Worm (Caenorhabditis elegans) whole organism, L3 larva: Measurements from ENCODE around the gene nhr-187.

ENCODE experiments used
- R02D3.7 ChIP-seq: fragments of 150-350 bp; optimal IDR thresholded peaks from 2 replicates; lab custom pipeline; 2014; ENCODE audit warnings: missing biosample characterization, missing genetic modification characterization
- ZK546.5 ChIP-seq: sonication (generic microtip); optimal IDR thresholded peaks from 2 replicates; lab custom pipeline; 2017; ENCODE audit warnings: missing biosample characterization, missing genetic modification characterization
- aly-2 ChIP-seq: fragments of 150-350 bp; optimal IDR thresholded peaks from 2 replicates; lab custom pipeline; 2014; ENCODE audit warnings: missing biosample characterization, missing genetic modification characterization
- ceh-16 ChIP-seq: sonication (generic microtip); optimal IDR thresholded peaks from 2 replicates; lab custom pipeline; 2017; ENCODE audit warnings: missing biosample characterization, missing genetic modification characterization
- ceh-28 ChIP-seq: fragments of 150-350 bp; optimal IDR thresholded peaks from 2 replicates; lab custom pipeline; 2014; ENCODE audit warnings: missing biosample characterization, missing genetic modification reagents, missing genetic modification characterization
- ceh-82 ChIP-seq: fragments of 150-350 bp; optimal IDR thresholded peaks from 2 replicates; lab custom pipeline; 2014; ENCODE audit warnings: missing biosample characterization, missing genetic modification characterization
- daf-12 ChIP-seq: fragments of 150-350 bp; optimal IDR thresholded peaks from 2 replicates; lab custom pipeline; 2014; ENCODE audit warnings: missing biosample characterization, missing genetic modification reagents, missing genetic modification characterization
- egl-5 ChIP-seq: fragments of 150-350 bp; optimal IDR thresholded peaks from 2 replicates; lab custom pipeline; 2017; ENCODE audit warnings: missing biosample characterization, missing genetic modification reagents, missing genetic modification characterization, inconsistent platforms
- elt-2 ChIP-seq: sonication (generic microtip); optimal IDR thresholded peaks from 2 replicates; lab custom pipeline; 2016; ENCODE audit warnings: missing genetic modification reagents, mild to moderate bottlenecking, missing genetic modification characterization, missing compliant biosample characterization
- fkh-10 ChIP-seq: sonication (generic microtip); optimal IDR thresholded peaks from 2 replicates; lab custom pipeline; 2017; ENCODE audit warnings: missing biosample characterization, missing genetic modification reagents, missing genetic modification characterization
- fkh-2 ChIP-seq: fragments of 150-350 bp; optimal IDR thresholded peaks from 2 replicates; lab custom pipeline; 2014; ENCODE audit warnings: missing biosample characterization, missing genetic modification reagents, missing genetic modification characterization
- jun-1 ChIP-seq: fragments of 150-350 bp; optimal IDR thresholded peaks from 2 replicates; lab custom pipeline; 2014; ENCODE audit warnings: missing biosample characterization, missing genetic modification reagents, missing genetic modification characterization
- lin-15B ChIP-seq: fragments of 150-350 bp; optimal IDR thresholded peaks from 2 replicates; lab custom pipeline; 2014; ENCODE audit warnings: missing biosample characterization, missing genetic modification characterization
- lin-39 ChIP-seq: fragments of 150-350 bp; optimal IDR thresholded peaks from 2 replicates; lab custom pipeline; 2018; ENCODE audit warnings: missing biosample characterization, missing genetic modification reagents, missing genetic modification characterization
- lsy-12 ChIP-seq: sonication (generic microtip); optimal IDR thresholded peaks from 2 replicates; lab custom pipeline; 2016; ENCODE audit warnings: mild to moderate bottlenecking, missing genetic modification characterization, missing compliant biosample characterization
- mdl-1 ChIP-seq: fragments of 150-350 bp; optimal IDR thresholded peaks from 2 replicates; lab custom pipeline; 2014; ENCODE audit warnings: missing biosample characterization, missing genetic modification characterization
- mml-1 ChIP-seq: fragments of 150-350 bp; sonication (generic microtip); optimal IDR thresholded peaks from 3 replicates; lab custom pipeline; 2014; ENCODE audit warnings: missing biosample characterization, missing genetic modification characterization
- nfya-1 ChIP-seq: sonication (generic microtip); optimal IDR thresholded peaks from 2 replicates; lab custom pipeline; 2017; ENCODE audit warnings: missing genetic modification characterization, mild to moderate bottlenecking, missing compliant biosample characterization, antibody characterized with exemption, moderate library complexity; ENCODE audit not compliant: insufficient read depth
- nhr-11 ChIP-seq: fragments of 150-350 bp; optimal IDR thresholded peaks from 2 replicates; lab custom pipeline; 2014; ENCODE audit warnings: missing biosample characterization, missing genetic modification characterization
- nhr-12 ChIP-seq: fragments of 150-350 bp; optimal IDR thresholded peaks from 2 replicates; lab custom pipeline; 2014; ENCODE audit warnings: missing biosample characterization, missing genetic modification characterization
- nhr-23 ChIP-seq: fragments of 150-350 bp; optimal IDR thresholded peaks from 2 replicates; lab custom pipeline; 2014; ENCODE audit warnings: missing biosample characterization, missing genetic modification reagents, missing genetic modification characterization
- nhr-237 ChIP-seq: fragments of 150-350 bp; optimal IDR thresholded peaks from 2 replicates; lab custom pipeline; 2014; ENCODE audit warnings: missing biosample characterization, missing genetic modification characterization
- nhr-25 ChIP-seq: sonication (generic microtip); optimal IDR thresholded peaks from 2 replicates; lab custom pipeline; 2017; ENCODE audit warnings: missing biosample characterization, missing genetic modification characterization
- nhr-43 ChIP-seq: sonication (generic microtip); optimal IDR thresholded peaks from 2 replicates; lab custom pipeline; 2016; ENCODE audit warnings: mild to moderate bottlenecking, missing genetic modification characterization, missing compliant biosample characterization; ENCODE audit not compliant: poor library complexity, severe bottlenecking
- nhr-67 ChIP-seq: fragments of 150-350 bp; optimal IDR thresholded peaks from 2 replicates; lab custom pipeline; 2014; ENCODE audit warnings: missing biosample characterization, missing genetic modification characterization
- nhr-76 ChIP-seq: fragments of 150-350 bp; sonication (generic microtip); optimal IDR thresholded peaks from 5 replicates; lab custom pipeline; 2014; ENCODE audit warnings: missing biosample characterization, missing genetic modification characterization
- nhr-77 ChIP-seq: fragments of 150-350 bp; optimal IDR thresholded peaks from 2 replicates; lab custom pipeline; 2014; ENCODE audit warnings: missing biosample characterization, missing genetic modification characterization
- pha-4 ChIP-seq: fragments of 150-350 bp; optimal IDR thresholded peaks from 2 replicates; lab custom pipeline; 2014; ENCODE audit warnings: missing biosample characterization, missing genetic modification reagents, missing genetic modification characterization
- pqm-1 ChIP-seq: fragments of 150-350 bp; optimal IDR thresholded peaks from 2 replicates; lab custom pipeline; 2017; ENCODE audit warnings: missing biosample characterization, missing genetic modification characterization, inconsistent platforms
- sea-2 ChIP-seq: fragments of 150-350 bp; sonication (generic microtip); optimal IDR thresholded peaks from 4 replicates; lab custom pipeline; 2014; ENCODE audit warnings: missing biosample characterization, missing genetic modification reagents, missing genetic modification characterization
- tbx-2 ChIP-seq: sonication (generic microtip); optimal IDR thresholded peaks from 2 replicates; lab custom pipeline; 2016; ENCODE audit warnings: mild to moderate bottlenecking, missing genetic modification characterization, missing compliant biosample characterization
- unc-39 ChIP-seq: sonication (generic microtip); optimal IDR thresholded peaks from 4 replicates; lab custom pipeline; 2017; ENCODE audit warnings: missing biosample characterization, missing genetic modification characterization
- ztf-11 ChIP-seq: fragments of 150-350 bp; optimal IDR thresholded peaks from 2 replicates; lab custom pipeline; 2014; ENCODE audit warnings: missing biosample characterization, missing genetic modification characterization

Gene nhr-187

DNA sequence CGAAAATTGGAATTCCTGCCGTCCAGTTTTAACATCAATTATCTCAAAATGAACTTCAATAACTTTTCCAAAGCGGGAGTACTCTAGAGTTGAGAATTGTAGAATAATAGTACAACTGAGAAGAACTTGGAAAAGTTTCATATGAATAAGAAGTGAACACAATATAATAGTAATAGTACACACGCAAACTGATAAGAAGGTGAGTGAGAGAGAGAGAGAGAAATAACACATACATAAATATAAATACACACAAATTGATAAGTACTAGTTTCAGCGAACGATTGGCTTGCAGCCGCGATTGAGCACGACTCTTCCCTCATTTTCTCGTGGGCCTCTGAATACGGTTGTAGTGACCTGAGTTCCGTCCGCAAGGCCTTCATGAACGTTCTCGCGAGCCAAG is 26.4 kb upstream of the nhr-187 start, which contains the start of gene C17E7.13:
C17E7.13 (minus strand) TSS at position 176 of the 400 bp plus-strand sequence.
- peak; percentile 14 for TF ChIP-seq pqm-1 (tag; lab: Kevin White, UChicago)
- TF ChIP-seq jun-1, result no peak
- peak; percentile 25 for TF ChIP-seq elt-2
- TF ChIP-seq, all 47 proteins: peak for 2

DNA sequence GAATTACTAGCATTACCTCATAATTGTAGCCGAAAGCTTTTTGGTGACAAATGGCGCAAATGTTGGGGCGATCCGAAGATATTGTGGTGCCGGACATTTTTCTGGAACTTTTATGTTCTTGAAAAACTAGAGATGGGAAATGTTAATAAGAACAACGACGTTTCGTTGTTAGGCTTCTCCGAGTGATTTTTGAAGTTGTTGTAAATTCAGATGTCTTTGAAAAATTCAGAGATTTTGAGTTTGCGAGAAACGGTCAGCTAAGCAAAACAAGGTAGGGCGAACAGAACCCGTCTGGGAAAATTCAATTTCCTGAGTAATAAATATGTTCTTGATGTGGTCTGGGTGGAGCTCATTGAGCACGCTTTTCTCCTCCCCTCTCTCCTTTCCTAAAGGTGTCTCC is 23.4 kb upstream of the nhr-187 start, which contains the start of gene nhr-124:
nhr-124 (minus strand) TSS at position 101 of the 400 bp plus-strand sequence.
- TF ChIP-seq lin-15B (tag; lab: Kevin White, UChicago) (no peak), nhr-76 (tag; lab: Kevin White, UChicago) (no peak)

DNA sequence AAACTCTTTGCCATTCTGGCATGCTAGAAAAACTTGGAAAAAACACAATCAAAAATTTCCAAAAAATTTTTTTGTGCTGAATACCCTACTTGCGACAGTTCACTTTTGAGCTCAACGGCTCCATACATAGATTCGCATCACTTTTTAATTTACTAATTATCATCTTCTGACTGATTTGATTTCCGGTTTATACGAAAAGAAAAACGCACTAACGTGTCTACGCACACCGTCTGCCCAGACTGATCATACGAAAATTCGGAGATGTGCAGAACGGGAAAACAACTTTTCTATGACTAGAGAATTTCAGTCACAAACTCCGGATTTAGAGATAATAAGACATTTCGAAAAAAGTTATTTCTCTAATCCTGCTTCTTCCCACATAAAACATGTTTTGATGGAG is 21.8 kb upstream of the nhr-187 start:
- TF ChIP-seq ZK546.5 (tag; lab: Kevin White, UChicago) (no peak), ceh-28 (tag; lab: Kevin White, UChicago) (no peak), mdl-1 (tag; lab: Kevin White, UChicago) (no peak), R02D3.7 (tag; lab: Kevin White, UChicago) (no peak), ztf-11 (tag; lab: Kevin White, UChicago) (no peak), nhr-43 (tag; lab: Kevin White, UChicago) (no peak), fkh-2 (tag; lab: Kevin White, UChicago) (no peak), nhr-23 (tag; lab: Kevin White, UChicago) (no peak)
- TF ChIP-seq, all 47 proteins: peak for 0

DNA sequence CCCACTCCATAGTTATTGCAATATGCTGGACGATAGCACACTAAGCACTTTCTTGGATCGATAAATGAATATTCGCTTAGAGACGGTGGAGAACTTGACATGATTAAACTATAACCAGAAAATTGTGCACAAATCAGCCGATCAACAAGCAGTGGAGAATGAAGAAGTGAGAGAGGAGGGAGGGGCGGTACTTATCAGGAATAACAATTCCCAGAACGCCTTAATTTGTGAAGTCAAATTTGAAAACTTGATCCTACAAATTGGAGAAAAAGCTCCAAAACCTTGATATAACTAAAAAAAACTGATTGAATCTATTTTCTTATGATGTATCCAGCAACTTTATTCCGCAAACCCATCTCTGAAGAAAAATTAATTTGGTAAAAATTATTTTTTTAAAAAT is 15.5 kb upstream of the nhr-187 start, which contains the start of gene nhr-159:
nhr-159 (minus strand) TSS at position 101 of the 400 bp plus-strand sequence.
- TF ChIP-seq lin-39 (tag; lab: Kevin White, UChicago), result no peak
- no peak for TF ChIP-seq sea-2
- TF ChIP-seq jun-1, result no peak
- TF ChIP-seq pqm-1 (tag; lab: Kevin White, UChicago), result no peak
- TF ChIP-seq ceh-16 (tag; lab: Kevin White, UChicago), result no peak
- TF ChIP-seq nhr-237 (tag; lab: Kevin White, UChicago), result no peak
- no peak for TF ChIP-seq nfya-1
- no peak for TF ChIP-seq daf-12
- TF ChIP-seq pha-4, result no peak
- TF ChIP-seq ceh-82, result no peak
- no peak for TF ChIP-seq mdl-1 (tag; lab: Kevin White, UChicago)
- TF ChIP-seq nhr-77 (tag; lab: Kevin White, UChicago), result no peak
- no peak for TF ChIP-seq R02D3.7 (tag; lab: Kevin White, UChicago)
- no peak for TF ChIP-seq nhr-67 (tag; lab: Kevin White, UChicago)
- no peak for TF ChIP-seq nhr-23 (tag; lab: Kevin White, UChicago)
- TF ChIP-seq mml-1 (tag; lab: Kevin White, UChicago), result no peak
- TF ChIP-seq lsy-12 (tag; lab: Kevin White, UChicago), result no peak
- TF ChIP-seq unc-39 (tag; lab: Kevin White, UChicago), result no peak
- no peak for TF ChIP-seq nhr-12 (tag; lab: Kevin White, UChicago)
- TF ChIP-seq, all 47 proteins: peak for 0

DNA sequence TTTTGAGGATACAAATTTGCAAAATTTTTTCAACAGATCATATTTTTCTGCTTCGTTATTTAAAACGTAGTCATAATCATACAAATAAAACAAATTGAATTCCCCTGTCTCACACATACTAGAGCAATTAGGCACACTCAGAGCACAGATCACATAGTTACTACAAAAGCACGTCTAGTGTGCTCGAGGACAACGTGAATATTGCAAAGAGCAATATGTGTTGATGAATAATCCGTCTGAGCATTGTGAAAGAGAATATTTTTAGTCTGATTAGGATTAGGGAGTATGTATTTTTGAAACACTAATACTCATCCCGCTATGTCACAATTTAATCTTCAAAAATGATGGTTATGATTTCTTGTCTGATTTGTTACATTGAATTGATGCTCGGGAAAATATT is 14.5 kb upstream of the nhr-187 start:
- TF ChIP-seq jun-1, result no peak
- TF ChIP-seq nhr-25 (tag; lab: Kevin White, UChicago), result no peak
- TF ChIP-seq nhr-67 (tag; lab: Kevin White, UChicago), result no peak
- TF ChIP-seq nhr-23 (tag; lab: Kevin White, UChicago), result no peak
- no peak for TF ChIP-seq nhr-43 (tag; lab: Kevin White, UChicago)
- TF ChIP-seq ceh-82, result no peak
- TF ChIP-seq fkh-10 (GFP tag; lab: Kevin White, UChicago), result no peak
- TF ChIP-seq nhr-11 (tag; lab: Kevin White, UChicago), result no peak
- no peak for TF ChIP-seq ztf-11 (tag; lab: Kevin White, UChicago)
- no peak for TF ChIP-seq ZK546.5 (tag; lab: Kevin White, UChicago)
- no peak for TF ChIP-seq tbx-2 (tag; lab: Kevin White, UChicago)
- no peak for TF ChIP-seq lin-39 (tag; lab: Kevin White, UChicago)
- TF ChIP-seq mml-1 (tag; lab: Kevin White, UChicago), result no peak
- no peak for TF ChIP-seq aly-2
- TF ChIP-seq nhr-237 (tag; lab: Kevin White, UChicago), result no peak
- no peak for TF ChIP-seq egl-5 (tag; lab: Kevin White, UChicago)
- TF ChIP-seq fkh-2 (tag; lab: Kevin White, UChicago), result no peak
- no peak for TF ChIP-seq ceh-16 (tag; lab: Kevin White, UChicago)
